Fruit fly (Drosophila melanogaster) whole organism, embryonic: ENCODE measurements around the gene pigs.

Source experiments
- Awh ChIP-seq: fragments of 200-800 bp; sonication (Bioruptor generic); IDR thresholded peaks from 2 replicates; pipeline ENCODE4, ENCODE4 v1.3.6; 2022; ENCODE audit warnings: missing biosample characterization, missing genetic modification characterization
- BEAF-32 ChIP-seq: fragments of 200-800 bp; sonication (Bioruptor generic); optimal IDR thresholded peaks from 3 replicates; lab custom pipeline; 2017; ENCODE audit warnings: missing biosample characterization, missing genetic modification characterization, mild to moderate bottlenecking, moderate library complexity, missing genetic modification reagents
- CG10209 ChIP-seq: fragments of 200-800 bp; sonication (Bioruptor generic); optimal IDR thresholded peaks from 3 replicates; lab custom pipeline; 2017; ENCODE audit warnings: missing biosample characterization, mild to moderate bottlenecking, missing genetic modification characterization, missing genetic modification reagents
- CG1024 ChIP-seq: fragments of 200-800 bp; sonication (Bioruptor generic); IDR thresholded peaks from 2 replicates; pipeline ENCODE4 v1.3.6; 2022; ENCODE audit warnings: missing biosample characterization, missing genetic modification characterization
- CG13123 ChIP-seq: fragments of 200-800 bp; sonication (Bioruptor generic); optimal IDR thresholded peaks from 2 replicates; lab custom pipeline; 2016; ENCODE audit warnings: missing biosample characterization, missing genetic modification characterization
- CG2199 ChIP-seq: fragments of 200-800 bp; sonication (Bioruptor generic); IDR thresholded peaks from 3 replicates; pipeline ENCODE4 v1.3.6; 2022; ENCODE audit warnings: missing biosample characterization, missing genetic modification characterization
- CG3163 ChIP-seq: fragments of 200-800 bp; sonication (Bioruptor generic); optimal IDR thresholded peaks from 3 replicates; lab custom pipeline; 2016; ENCODE audit warnings: missing biosample characterization, missing genetic modification characterization
- CG34224 ChIP-seq: fragments of 200-800 bp; sonication (Bioruptor generic); IDR thresholded peaks from 3 replicates; pipeline ENCODE4 v1.3.6; 2022; ENCODE audit warnings: missing biosample characterization, missing genetic modification characterization; ENCODE audit not compliant: partially characterized antibody
- CG3838 ChIP-seq: fragments of 200-800 bp; sonication (Bioruptor generic); optimal IDR thresholded peaks from 3 replicates; lab custom pipeline; 2016; ENCODE audit warnings: missing biosample characterization, missing genetic modification characterization
- CG3847 ChIP-seq: fragments of 200-800 bp; sonication (Bioruptor generic); IDR thresholded peaks from 2 replicates; pipeline ENCODE4 v1.3.6; 2022; ENCODE audit warnings: missing biosample characterization, missing genetic modification characterization
- CG4360 ChIP-seq: fragments of 200-800 bp; sonication (Bioruptor generic); IDR thresholded peaks from 2 replicates; pipeline ENCODE4 v1.3.6; 2022; ENCODE audit warnings: missing biosample characterization, missing genetic modification characterization
- CG5953 ChIP-seq: fragments of 200-800 bp; sonication (Bioruptor generic); IDR thresholded peaks from 2 replicates; pipeline ENCODE4 v1.3.6; 2022; ENCODE audit warnings: missing biosample characterization, missing genetic modification characterization
- CG6175 ChIP-seq: fragments of 200-800 bp; sonication (Bioruptor generic); IDR thresholded peaks from 3 replicates; pipeline ENCODE4 v1.3.6; 2022; ENCODE audit warnings: missing biosample characterization, missing genetic modification characterization
- CG6854 ChIP-seq: fragments of 200-800 bp; sonication (Bioruptor generic); optimal IDR thresholded peaks from 3 replicates; lab custom pipeline; 2017; ENCODE audit warnings: missing biosample characterization, mild to moderate bottlenecking, missing genetic modification characterization
- CG8478 ChIP-seq: fragments of >200 bp; optimal IDR thresholded peaks from 2 replicates; lab custom pipeline; 2018
- Dbx ChIP-seq: fragments of 200-800 bp; sonication (Bioruptor generic); IDR thresholded peaks from 3 replicates; pipeline ENCODE4 v1.3.6; 2022; ENCODE audit warnings: missing biosample characterization, missing genetic modification characterization
- Deaf1 ChIP-seq: fragments of 200-800 bp; optimal IDR thresholded peaks from 3 replicates; lab custom pipeline; 2019; ENCODE audit warnings: missing biosample characterization, mild to moderate bottlenecking, missing genetic modification characterization, moderate library complexity
- Dll ChIP-seq: fragments of 200-800 bp; sonication (Bioruptor generic); IDR thresholded peaks from 4 replicates; pipeline ENCODE4 v1.3.6; 2022; ENCODE audit warnings: missing biosample characterization, missing genetic modification characterization; ENCODE audit not compliant: partially characterized antibody
- Dp ChIP-seq: fragments of 200-800 bp; sonication (Bioruptor generic); optimal IDR thresholded peaks from 2 replicates; lab custom pipeline; 2018; ENCODE audit warnings: missing biosample characterization, mild to moderate bottlenecking, missing genetic modification characterization, moderate library complexity
- Fer2 ChIP-seq: fragments of 200-800 bp; sonication (Bioruptor generic); optimal IDR thresholded peaks from 2 replicates; lab custom pipeline; 2018; ENCODE audit warnings: missing biosample characterization, mild to moderate bottlenecking, missing genetic modification characterization, moderate library complexity
- HLH54F ChIP-seq: fragments of 200-800 bp; sonication (Bioruptor generic); optimal IDR thresholded peaks from 3 replicates; lab custom pipeline; 2016; ENCODE audit warnings: missing biosample characterization, missing genetic modification characterization
- HmgZ ChIP-seq: fragments of 200-800 bp; sonication (Bioruptor generic); optimal IDR thresholded peaks from 2 replicates; lab custom pipeline; 2018; ENCODE audit warnings: missing biosample characterization, mild to moderate bottlenecking, missing genetic modification characterization
- Lim3 ChIP-seq: fragments of 200-800 bp; sonication (Bioruptor generic); IDR thresholded peaks from 2 replicates; pipeline ENCODE4 v1.3.6; 2022; ENCODE audit warnings: missing biosample characterization, missing genetic modification characterization
- MBD-R2 ChIP-seq: fragments of 200-800 bp; sonication (Bioruptor generic); IDR thresholded peaks from 2 replicates; pipeline ENCODE4 v1.3.6; 2022; ENCODE audit warnings: missing biosample characterization, missing genetic modification characterization
- Myb ChIP-seq: fragments of 200-800 bp; sonication (Bioruptor generic); optimal IDR thresholded peaks from 2 replicates; lab custom pipeline; 2016; ENCODE audit warnings: missing biosample characterization, missing genetic modification characterization
- NC2α ChIP-seq: fragments of 200-800 bp; sonication (Bioruptor generic); optimal IDR thresholded peaks from 2 replicates; lab custom pipeline; 2016; ENCODE audit warnings: missing biosample characterization, missing genetic modification characterization
- NK7.1 ChIP-seq: fragments of 200-800 bp; sonication (Bioruptor generic); optimal IDR thresholded peaks from 3 replicates; lab custom pipeline; 2016; ENCODE audit warnings: missing biosample characterization, missing genetic modification characterization
- Poxn ChIP-seq: fragments of 200-800 bp; sonication (Bioruptor generic); IDR thresholded peaks from 2 replicates; pipeline ENCODE4 v1.3.6; 2022; ENCODE audit warnings: missing biosample characterization, missing genetic modification characterization
- Rx ChIP-seq: fragments of 200-800 bp; sonication (Bioruptor generic); IDR thresholded peaks from 2 replicates; pipeline ENCODE4 v1.3.6; 2022; ENCODE audit warnings: missing biosample characterization, missing genetic modification characterization
- Scr ChIP-seq: fragments of 200-800 bp; sonication (Bioruptor generic); IDR thresholded peaks from 2 replicates; pipeline ENCODE4 v1.3.6; 2022; ENCODE audit warnings: missing biosample characterization, missing genetic modification characterization; ENCODE audit not compliant: partially characterized antibody
- Side ChIP-seq: fragments of 200-800 bp; sonication (Bioruptor generic); optimal IDR thresholded peaks from 2 replicates; lab custom pipeline; 2016; ENCODE audit warnings: missing biosample characterization, missing genetic modification characterization
- Tbp ChIP-seq: fragments of >200 bp; optimal IDR thresholded peaks from 2 replicates; lab custom pipeline; 2018; ENCODE audit warnings: missing biosample characterization, missing genetic modification characterization
- Trl ChIP-seq, 3 experiments: fragments of >200 bp in 2 of 3; fragments of 200-800 bp in 1 of 3; sonication (Bioruptor generic) in 1 of 3; optimal IDR thresholded peaks; 2 replicates in 1 of 3; 3 replicates in 2 of 3; lab custom pipeline; 2016 to 2017; ENCODE audit warnings: missing biosample characterization in 1 of 3, missing genetic modification characterization in 1 of 3
- Xbp1 ChIP-seq: fragments of 200-800 bp; sonication (Bioruptor generic); optimal IDR thresholded peaks from 3 replicates; lab custom pipeline; 2016; ENCODE audit warnings: missing biosample characterization, mild to moderate bottlenecking, missing genetic modification characterization
- bigmax ChIP-seq: fragments of 200-800 bp; sonication (Bioruptor generic); optimal IDR thresholded peaks from 2 replicates; lab custom pipeline; 2018; ENCODE audit warnings: missing biosample characterization, mild to moderate bottlenecking, missing genetic modification characterization
- br ChIP-seq: fragments of >200 bp; optimal IDR thresholded peaks from 2 replicates; lab custom pipeline; 2017
- cato ChIP-seq: fragments of 200-800 bp; sonication (Bioruptor generic); optimal IDR thresholded peaks from 2 replicates; lab custom pipeline; 2016; ENCODE audit warnings: missing biosample characterization, missing genetic modification characterization, borderline replicate concordance
- croc ChIP-seq: fragments of 200-800 bp; sonication (Bioruptor generic); conservative IDR thresholded peaks from 3 replicates; pipeline ENCODE4 v1.3.6; 2022; ENCODE audit warnings: missing biosample characterization, missing genetic modification characterization
- crol ChIP-seq: fragments of 200-800 bp; sonication (Bioruptor generic); IDR thresholded peaks from 2 replicates; pipeline ENCODE4 v1.3.6; 2022; ENCODE audit warnings: missing biosample characterization, missing genetic modification characterization
- emc ChIP-seq: fragments of 200-800 bp; sonication (Bioruptor generic); optimal IDR thresholded peaks from 2 replicates; lab custom pipeline; 2016; ENCODE audit warnings: missing biosample characterization, missing genetic modification characterization
- ewg ChIP-seq: fragments of 200-800 bp; sonication (Bioruptor generic); optimal IDR thresholded peaks from 3 replicates; lab custom pipeline; 2017; ENCODE audit warnings: mild to moderate bottlenecking, missing biosample characterization, missing genetic modification reagents, missing genetic modification characterization
- ftz-f1 ChIP-seq: fragments of 200-800 bp; sonication (Bioruptor generic); optimal IDR thresholded peaks from 2 replicates; lab custom pipeline; 2016; ENCODE audit warnings: missing biosample characterization, missing genetic modification characterization
- hbn ChIP-seq: fragments of 200-800 bp; sonication (Bioruptor generic); IDR thresholded peaks from 2 replicates; pipeline ENCODE4 v1.3.6; 2022; ENCODE audit warnings: missing biosample characterization, missing genetic modification characterization; ENCODE audit not compliant: partially characterized antibody
- oc ChIP-seq: fragments of 200-800 bp; sonication (Bioruptor generic); optimal IDR thresholded peaks from 2 replicates; lab custom pipeline; 2018; ENCODE audit warnings: missing biosample characterization, mild to moderate bottlenecking, missing genetic modification characterization, moderate library complexity
- pb ChIP-seq: fragments of 200-800 bp; sonication (Bioruptor generic); optimal IDR thresholded peaks from 3 replicates; lab custom pipeline; 2016; ENCODE audit warnings: missing biosample characterization, missing genetic modification characterization
- run ChIP-seq: fragments of 200-800 bp; sonication (Bioruptor generic); optimal IDR thresholded peaks from 3 replicates; lab custom pipeline; 2018; ENCODE audit warnings: missing biosample characterization, mild to moderate bottlenecking, missing genetic modification characterization
- slp2 ChIP-seq: fragments of 200-800 bp; sonication (Bioruptor generic); optimal IDR thresholded peaks from 2 replicates; lab custom pipeline; 2016; ENCODE audit warnings: missing biosample characterization, missing genetic modification characterization
- sob ChIP-seq: fragments of 200-800 bp; sonication (Bioruptor generic); IDR thresholded peaks from 2 replicates; pipeline ENCODE4 v1.3.6; 2022; ENCODE audit warnings: missing biosample characterization, missing genetic modification characterization
- stwl ChIP-seq: fragments of 200-800 bp; sonication (Bioruptor generic); optimal IDR thresholded peaks from 3 replicates; lab custom pipeline; 2018; ENCODE audit warnings: missing biosample characterization, mild to moderate bottlenecking, missing genetic modification characterization, moderate library complexity
- tap ChIP-seq: fragments of 200-800 bp; optimal IDR thresholded peaks from 3 replicates; lab custom pipeline; 2019; ENCODE audit warnings: missing biosample characterization, mild to moderate bottlenecking, missing genetic modification characterization, moderate library complexity
- trem ChIP-seq: fragments of 200-800 bp; optimal IDR thresholded peaks from 3 replicates; lab custom pipeline; 2019; ENCODE audit warnings: missing biosample characterization, mild to moderate bottlenecking, missing genetic modification characterization, moderate library complexity

pigs gene

dm6 chrX:6662876-6663551 lies 63.2 kb downstream of the pigs start (continued):
- TF ChIP-seq CG13123 (no peak), Xbp1 (GFP tag; lab: Kevin White, UChicago) (peak; percentile 49), run (tag; lab: Kevin White, UChicago) (no peak), Myb (GFP tag; lab: Kevin White, UChicago) (no peak), Side (GFP tag; lab: Kevin White, UChicago) (no peak), Trl (optimal IDR thresholded peaks at IDR 0.05; lab: Kevin White, UChicago) (no peak), Trl (GFP tag; optimal IDR thresholded peaks at IDR 0.05; lab: Kevin White, UChicago) (no peak), MBD-R2 (GFP tag; lab: Robert Waterston, UW) (no peak), HmgZ (tag; lab: Kevin White, UChicago) (no peak), croc (GFP tag; lab: Robert Waterston, UW) (no peak), Dbx (GFP tag; lab: Robert Waterston, UW) (0 out of 3 replicates have a peak, but pooled peaks have one; percentile 34), Dp (GFP tag; lab: Kevin White, UChicago) (no peak), stwl (no peak), NK7.1 (GFP tag; lab: Kevin White, UChicago) (peak; percentile 8), cato (GFP tag; lab: Kevin White, UChicago) (no peak), Tbp (GFP tag; lab: Kevin White, UChicago) (no peak), br (lab: Kevin White, UChicago) (no peak), crol (GFP tag; lab: Robert Waterston, UW) (no peak), CG34224 (GFP tag; lab: Robert Waterston, UW) (no peak), hbn (no peak), emc (no peak), CG6175 (GFP tag; lab: Robert Waterston, UW) (no peak), CG10209 (GFP tag; lab: Kevin White, UChicago) (peak; percentile 18), ewg (GFP tag; lab: Kevin White, UChicago) (peak; percentile 18), Dll (GFP tag; lab: Robert Waterston, UW) (no peak), Awh (GFP tag; lab: Robert Waterston, UW) (no peak), CG8478 (lab: Kevin White, UChicago) (no peak), CG3838 (GFP tag; lab: Kevin White, UChicago) (no peak), pb (GFP tag; lab: Kevin White, UChicago) (peak; percentile 27), bigmax (GFP tag; lab: Kevin White, UChicago) (no peak), CG2199 (0 out of 3 replicates have a peak, but pooled peaks have one; percentile 19), CG3163 (GFP tag; lab: Kevin White, UChicago) (peak; percentile 25), BEAF-32 (no peak), Deaf1 (tag; lab: Kevin White, UChicago) (no peak), Rx (GFP tag; lab: Robert Waterston, UW) (no peak; the same call in 1 of the 2 replicates), Scr (GFP tag; lab: Robert Waterston, UW) (no peak), CG5953 (GFP tag; lab: Robert Waterston, UW) (no peak), CG6854 (GFP tag; lab: Kevin White, UChicago) (no peak), slp2 (GFP tag; lab: Kevin White, UChicago) (no peak), HLH54F (GFP tag; lab: Kevin White, UChicago) (peak; percentile 12), ftz-f1 (GFP tag; lab: Kevin White, UChicago) (no peak), Poxn (GFP tag; lab: Robert Waterston, UW) (no peak), Fer2 (tag; lab: Kevin White, UChicago) (no peak), trem (tag; lab: Kevin White, UChicago) (no peak), sob (0 out of 2 replicates have a peak, but pooled peaks have one; percentile 34), oc (tag; lab: Kevin White, UChicago) (peak; percentile 9), CG3847 (peak; percentile 45), tap (tag; lab: Kevin White, UChicago) (no peak), CG1024 (GFP tag; lab: Robert Waterston, UW) (no peak), CG4360 (GFP tag; lab: Robert Waterston, UW) (no peak), Lim3 (no peak), NC2α (GFP tag; lab: Kevin White, UChicago) (no peak)
